Fruit fly (Drosophila melanogaster): ENCODE results near the gene ND-13B.

DNA sequence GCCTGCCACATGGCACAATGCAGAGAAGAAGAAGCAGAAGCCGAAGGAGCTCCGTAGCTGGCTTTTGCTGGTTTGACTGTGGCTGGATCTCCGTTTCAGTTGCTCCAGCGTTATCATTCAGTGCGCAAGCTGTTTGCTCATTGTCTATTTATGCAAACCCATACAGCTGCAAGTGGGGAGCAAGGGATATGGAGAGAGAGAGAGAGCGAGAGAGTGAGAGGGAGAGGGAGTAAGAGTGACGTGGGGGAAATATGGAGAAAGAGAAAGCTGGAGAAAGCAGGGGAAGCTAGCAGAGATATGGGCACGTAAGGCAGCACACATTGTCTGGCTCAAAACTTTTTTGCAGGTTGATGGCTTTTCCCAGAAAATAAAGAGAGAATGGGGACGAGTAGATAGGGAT, 28.7 kb upstream of the ND-13B start:
- TF ChIP-seq psq (optimal IDR thresholded peaks at IDR 0.05) (no peak), EcR (GFP tag; optimal IDR thresholded peaks at IDR 0.05) (no peak), pan (optimal IDR thresholded peaks at IDR 0.05) (no peak), CG8478 (optimal IDR thresholded peaks at IDR 0.05) (no peak), usp (GFP tag; optimal IDR thresholded peaks at IDR 0.05) (no peak), Dll (optimal IDR thresholded peaks at IDR 0.05) (no peak)
